Worm (Caenorhabditis elegans) whole organism, L4/young adult: Measurements from ENCODE around the gene trim-21.
"Not testable (repeated sequence)": the region's sequence is repeated elsewhere in the genome, so short reads cannot be mapped to it uniquely, and the experiment has no call there.

Experiments used
- W03F9.2 ChIP-seq: fragments of 150-350 bp; optimal IDR thresholded peaks from 2 replicates; lab custom pipeline; 2014; ENCODE audit warnings: missing biosample characterization, missing genetic modification characterization
- dao-5 ChIP-seq: sonication (generic microtip); optimal IDR thresholded peaks from 2 replicates; lab custom pipeline; 2016; ENCODE audit warnings: missing genotype, missing genetic modification characterization, moderate library complexity, missing compliant biosample characterization
- him-1 ChIP-seq: sonication (generic microtip); optimal IDR thresholded peaks from 2 replicates; lab custom pipeline; 2016; ENCODE audit warnings: missing genotype, missing genetic modification reagents, missing genetic modification characterization, missing compliant biosample characterization

The trim-21 gene

ce11 chrII:2292027-2292426 is 20.6 kb downstream of the trim-21 start, which contains the start of gene K09F6.7:
TSS of gene K09F6.7 (minus strand) at chrII:2292127.
- TF ChIP-seq dao-5 (tag; lab: Kevin White, UChicago): no peak
- no peak for TF ChIP-seq him-1 (tag; lab: Kevin White, UChicago)
- TF ChIP-seq W03F9.2 (tag; lab: Kevin White, UChicago): no peak

- TF ChIP-seq dao-5 (tag; lab: Kevin White, UChicago) (no peak), him-1 (tag; lab: Kevin White, UChicago) (no peak), W03F9.2 (tag; lab: Kevin White, UChicago) (no peak)
Measured at ce11 chrII:2289441-2289840, 23.2 kb downstream of the trim-21 start.

- TF ChIP-seq dao-5 (tag; lab: Kevin White, UChicago): no peak
- TF ChIP-seq W03F9.2 (tag; lab: Kevin White, UChicago): no peak
- no peak for TF ChIP-seq him-1 (tag; lab: Kevin White, UChicago)
Measured at ce11 chrII:2288798-2289197, 23.8 kb downstream of the trim-21 start, which contains the start of the genes K09F6.10 and K09F6.13. TSS of gene K09F6.10 (minus strand) at chrII:2288883. TSS of gene K09F6.13 (plus strand) at chrII:2289114.

- no peak for TF ChIP-seq dao-5 (tag; lab: Kevin White, UChicago)
- no peak for TF ChIP-seq W03F9.2 (tag; lab: Kevin White, UChicago)
- no peak for TF ChIP-seq him-1 (tag; lab: Kevin White, UChicago)
Measured at ce11 chrII:2284703-2285102, 27.9 kb downstream of the trim-21 start.

DNA sequence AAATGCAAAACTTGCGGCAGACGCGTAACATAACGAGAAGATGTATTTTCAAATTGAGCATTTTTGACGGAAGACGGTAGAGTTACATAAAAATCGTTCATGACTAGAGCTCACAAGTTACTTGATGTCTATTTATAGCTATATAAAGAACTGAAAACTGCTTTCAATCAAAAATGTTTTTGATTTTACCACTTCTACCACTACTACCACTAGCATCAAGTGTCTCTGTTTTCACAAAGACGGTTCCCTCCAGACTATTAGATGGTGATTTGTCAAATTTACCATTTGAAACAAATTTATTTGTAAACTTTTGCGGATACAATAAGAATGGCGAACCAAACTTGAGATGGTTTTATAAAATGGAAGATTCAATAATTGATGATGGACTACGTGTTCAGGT is 30.0 kb downstream of the trim-21 start, which contains the start of gene K09F6.9:
Gene K09F6.9, minus strand, starts transcription at position 101 of the 400 bp plus-strand sequence.
- not testable (repeated sequence) for TF ChIP-seq him-1, W03F9.2, dao-5 (tag; lab: Kevin White, UChicago)

DNA sequence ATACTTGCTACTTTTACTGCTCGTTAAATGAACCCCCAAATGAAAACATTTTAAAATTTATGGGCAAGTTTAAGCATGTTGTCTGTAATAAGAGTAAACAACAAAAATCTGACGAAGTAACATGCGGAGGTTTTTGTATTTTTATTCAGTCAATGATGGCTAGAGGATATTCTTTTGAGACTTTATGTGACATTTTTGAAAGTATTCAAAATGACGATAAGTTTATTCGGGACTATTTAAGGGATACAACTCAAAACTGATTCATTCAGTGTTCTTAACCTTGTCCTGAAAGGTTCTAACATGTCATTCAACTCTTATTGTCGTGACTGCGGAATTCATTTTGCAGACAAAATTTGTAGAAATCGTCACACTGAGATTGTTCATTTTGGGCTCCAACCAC is 32.8 kb downstream of the trim-21 start, which contains the start of gene K09F6.11:
Gene K09F6.11, plus strand, starts transcription at position 301 of the 400 bp plus-strand sequence.
- TF ChIP-seq him-1 (tag; lab: Kevin White, UChicago) (no peak), W03F9.2 (tag; lab: Kevin White, UChicago) (no peak), dao-5 (tag; lab: Kevin White, UChicago) (no peak)

ce11 chrII:2279263-2279662 is 33.4 kb downstream of the trim-21 start, which contains the start of gene K09F6.6:
TSS of gene K09F6.6 (minus strand) at chrII:2279305.
- TF ChIP-seq W03F9.2 (tag; lab: Kevin White, UChicago) (no peak), dao-5 (tag; lab: Kevin White, UChicago) (no peak), him-1 (tag; lab: Kevin White, UChicago) (no peak)

DNA sequence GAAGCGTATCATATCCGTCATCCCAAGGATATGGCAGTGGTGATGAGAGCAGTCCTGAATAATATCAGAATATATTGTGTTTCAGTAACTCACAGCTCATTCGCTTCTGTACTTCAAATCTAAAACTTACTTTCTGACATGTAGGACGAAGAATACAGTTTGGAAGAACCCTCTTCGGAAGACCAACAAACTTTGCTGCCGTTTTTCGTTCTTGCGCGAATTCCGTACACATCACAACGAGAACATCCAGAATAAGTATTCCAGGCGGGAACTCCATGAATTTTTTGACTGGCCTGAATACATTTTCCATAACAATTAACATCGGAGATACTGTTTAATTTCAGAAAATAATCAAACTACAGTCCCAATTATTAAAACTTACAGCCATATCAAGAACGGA is 35.2 kb downstream of the trim-21 start, which contains the start of gene K09F6.15:
Gene K09F6.15, minus strand, starts transcription at position 101 of the 400 bp plus-strand sequence.
- TF ChIP-seq him-1 (tag; lab: Kevin White, UChicago) (no peak), W03F9.2 (tag; lab: Kevin White, UChicago) (no peak), dao-5 (tag; lab: Kevin White, UChicago) (no peak)

DNA sequence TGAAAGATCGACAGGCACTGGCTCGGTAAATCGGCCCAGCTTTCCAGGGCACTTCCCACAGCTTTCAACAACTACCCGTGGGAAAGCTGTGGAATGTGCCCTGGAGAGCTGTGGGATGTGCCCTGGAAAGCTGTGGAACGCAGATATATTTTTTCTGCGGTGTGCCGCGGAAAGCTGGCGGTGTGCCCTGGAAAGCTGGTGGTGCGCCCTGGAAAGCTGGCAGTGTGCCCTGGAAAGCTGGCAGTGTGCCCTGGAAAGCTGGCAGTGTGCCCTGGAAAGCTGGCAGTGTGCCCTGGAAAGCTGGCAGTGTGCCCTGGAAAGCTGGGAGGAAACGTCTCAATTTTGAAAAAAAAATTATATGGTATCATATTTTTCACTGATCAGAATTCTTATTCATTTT is 38.9 kb downstream of the trim-21 start:
- no peak for TF ChIP-seq W03F9.2 (tag; lab: Kevin White, UChicago)
- no peak for TF ChIP-seq him-1 (tag; lab: Kevin White, UChicago)
- no peak for TF ChIP-seq dao-5 (tag; lab: Kevin White, UChicago)
